Fruit fly (Drosophila melanogaster): Measurements from ENCODE around the gene CG13288.

dm6 chr3L:5881310-5882208 lies 25.6 kb upstream of the CG13288 start:
- no peak for TF ChIP-seq Abd-B (GFP tag; optimal IDR thresholded peaks at IDR 0.05)
- no peak for TF ChIP-seq lola (GFP tag; optimal IDR thresholded peaks at IDR 0.05)
